Fruit fly (Drosophila melanogaster) whole organism, embryonic: ENCODE measurements around the gene Nepl20.

Experiments
- Bteb2 ChIP-seq: fragments of 200-800 bp; sonication (Bioruptor generic); optimal IDR thresholded peaks from 2 replicates; lab custom pipeline; 2016; ENCODE audit warnings: missing biosample characterization, missing genetic modification characterization
- CG10274 ChIP-seq: fragments of 200-800 bp; sonication (Bioruptor generic); optimal IDR thresholded peaks from 3 replicates; lab custom pipeline; 2017; ENCODE audit warnings: missing biosample characterization, mild to moderate bottlenecking, missing genetic modification characterization
- CG12155 ChIP-seq: fragments of 200-800 bp; sonication (Bioruptor generic); optimal IDR thresholded peaks from 3 replicates; lab custom pipeline; 2016; ENCODE audit warnings: missing biosample characterization, missing genetic modification characterization
- CG12769 ChIP-seq: fragments of 200-800 bp; sonication (Bioruptor generic); optimal IDR thresholded peaks from 2 replicates; lab custom pipeline; 2019; ENCODE audit warnings: missing biosample characterization, mild to moderate bottlenecking, missing genetic modification characterization, moderate library complexity
- CG13296 ChIP-seq: fragments of 200-800 bp; sonication (Bioruptor generic); optimal IDR thresholded peaks from 3 replicates; lab custom pipeline; 2018; ENCODE audit warnings: missing biosample characterization, mild to moderate bottlenecking, missing genetic modification characterization
- CG14667 ChIP-seq: fragments of 200-800 bp; sonication (Bioruptor generic); IDR thresholded peaks from 2 replicates; pipeline ENCODE4 v1.3.6; 2022; ENCODE audit warnings: missing biosample characterization, missing genetic modification characterization
- CG15269 ChIP-seq: fragments of 200-800 bp; sonication (Bioruptor generic); optimal IDR thresholded peaks from 2 replicates; lab custom pipeline; 2018; ENCODE audit warnings: missing biosample characterization, mild to moderate bottlenecking, missing genetic modification characterization, moderate library complexity
- CG16813 ChIP-seq: fragments of 200-800 bp; sonication (Bioruptor generic); IDR thresholded peaks from 3 replicates; pipeline ENCODE4 v1.3.6; 2022; ENCODE audit warnings: missing biosample characterization, missing genetic modification characterization; ENCODE audit not compliant: partially characterized antibody
- CG16815 ChIP-seq: fragments of 200-800 bp; sonication (Bioruptor generic); optimal IDR thresholded peaks from 3 replicates; lab custom pipeline; 2017; ENCODE audit warnings: missing biosample characterization, mild to moderate bottlenecking, missing genetic modification characterization
- CG17912 ChIP-seq: fragments of 200-800 bp; sonication (Bioruptor generic); optimal IDR thresholded peaks from 2 replicates; lab custom pipeline; 2018; ENCODE audit warnings: missing biosample characterization, mild to moderate bottlenecking, missing genetic modification characterization
- CG18262 ChIP-seq: fragments of 200-800 bp; optimal IDR thresholded peaks from 3 replicates; lab custom pipeline; 2019; ENCODE audit warnings: missing biosample characterization, mild to moderate bottlenecking, missing genetic modification characterization, moderate library complexity
- CG4617 ChIP-seq: fragments of 200-800 bp; sonication (Bioruptor generic); optimal IDR thresholded peaks from 3 replicates; lab custom pipeline; 2016; ENCODE audit warnings: missing biosample characterization, missing genetic modification characterization, borderline replicate concordance
- CG4707 ChIP-seq: fragments of 200-800 bp; sonication (Bioruptor generic); optimal IDR thresholded peaks from 2 replicates; lab custom pipeline; 2018; ENCODE audit warnings: missing biosample characterization, mild to moderate bottlenecking, missing genetic modification characterization, moderate library complexity
- CG6791 ChIP-seq: fragments of 200-800 bp; sonication (Bioruptor generic); IDR thresholded peaks from 3 replicates; pipeline ENCODE4 v1.3.6; 2022; ENCODE audit warnings: missing biosample characterization, missing genetic modification characterization; ENCODE audit not compliant: partially characterized antibody
- CG7928 ChIP-seq: fragments of 200-800 bp; sonication (Bioruptor generic); optimal IDR thresholded peaks from 2 replicates; lab custom pipeline; 2017; ENCODE audit warnings: missing biosample characterization, mild to moderate bottlenecking, missing genetic modification characterization
- CG9727 ChIP-seq: fragments of 200-800 bp; sonication (Bioruptor generic); optimal IDR thresholded peaks from 3 replicates; lab custom pipeline; 2017; ENCODE audit warnings: missing biosample characterization, mild to moderate bottlenecking, missing genetic modification characterization
- D ChIP-seq, 2 experiments: fragments of 200-800 bp in 1 of 2; fragments of >200 bp in 1 of 2; sonication (Bioruptor generic) in 1 of 2; optimal IDR thresholded peaks; 2 replicates in 1 of 2; 3 replicates in 1 of 2; lab custom pipeline; 2017; ENCODE audit warnings: mild to moderate bottlenecking in 1 of 2, missing biosample characterization in 1 of 2, missing genetic modification characterization in 1 of 2, missing genetic modification reagents in 1 of 2
- Dfd ChIP-seq, 2 experiments: fragments of >200 bp; optimal IDR thresholded peaks; 2 replicates each; lab custom pipeline; 2017; ENCODE audit warnings: missing biosample characterization in 2 of 2, missing genetic modification characterization in 2 of 2
- Gug ChIP-seq: fragments of 200-800 bp; sonication (Bioruptor generic); IDR thresholded peaks from 4 replicates; pipeline ENCODE4 v1.3.6; 2022; ENCODE audit warnings: missing biosample characterization, missing genetic modification characterization
- HLH4C ChIP-seq: fragments of 200-800 bp; sonication (Bioruptor generic); IDR thresholded peaks from 3 replicates; pipeline ENCODE4 v1.3.6; 2022; ENCODE audit warnings: missing biosample characterization, missing genetic modification characterization; ENCODE audit not compliant: partially characterized antibody
- Hand ChIP-seq: fragments of 200-800 bp; sonication (Bioruptor generic); optimal IDR thresholded peaks from 2 replicates; lab custom pipeline; 2017; ENCODE audit warnings: mild to moderate bottlenecking, missing biosample characterization, missing genetic modification reagents, missing genetic modification characterization
- Hmr ChIP-seq: fragments of 200-800 bp; sonication (Bioruptor generic); optimal IDR thresholded peaks from 3 replicates; lab custom pipeline; 2017; ENCODE audit warnings: mild to moderate bottlenecking, missing biosample characterization, missing genetic modification reagents, missing genetic modification characterization
- Kr ChIP-seq: fragments of 200-800 bp; sonication (Bioruptor generic); optimal IDR thresholded peaks from 2 replicates; lab custom pipeline; 2017; ENCODE audit warnings: missing biosample characterization, mild to moderate bottlenecking, missing genetic modification characterization
- MBD-R2 ChIP-seq: fragments of 200-800 bp; sonication (Bioruptor generic); IDR thresholded peaks from 2 replicates; pipeline ENCODE4 v1.3.6; 2022; ENCODE audit warnings: missing biosample characterization, missing genetic modification characterization
- NC2α ChIP-seq: fragments of 200-800 bp; sonication (Bioruptor generic); optimal IDR thresholded peaks from 2 replicates; lab custom pipeline; 2016; ENCODE audit warnings: missing biosample characterization, missing genetic modification characterization
- Nf-YB ChIP-seq: fragments of 200-800 bp; sonication (Bioruptor generic); optimal IDR thresholded peaks from 3 replicates; lab custom pipeline; 2019; ENCODE audit warnings: missing biosample characterization, mild to moderate bottlenecking, missing genetic modification characterization, moderate library complexity
- NfI ChIP-seq: fragments of 200-800 bp; sonication (Bioruptor generic); optimal IDR thresholded peaks from 3 replicates; lab custom pipeline; 2018; ENCODE audit warnings: missing biosample characterization, mild to moderate bottlenecking, missing genetic modification characterization, moderate library complexity
- Oaz ChIP-seq: fragments of 200-800 bp; sonication (Bioruptor generic); IDR thresholded peaks from 2 replicates; pipeline ENCODE4 v1.3.6; 2022; ENCODE audit warnings: missing biosample characterization, missing genetic modification characterization
- Opbp ChIP-seq: fragments of 200-800 bp; sonication (Bioruptor generic); IDR thresholded peaks from 3 replicates; pipeline ENCODE4 v1.3.6; 2022; ENCODE audit warnings: missing biosample characterization, missing genetic modification characterization; ENCODE audit not compliant: partially characterized antibody
- Ravus ChIP-seq: fragments of 200-800 bp; sonication (Bioruptor generic); IDR thresholded peaks from 2 replicates; pipeline ENCODE4 v1.3.6; 2022; ENCODE audit warnings: missing biosample characterization, missing genetic modification characterization
- Sox102F ChIP-seq: fragments of 200-800 bp; sonication (Bioruptor generic); optimal IDR thresholded peaks from 2 replicates; lab custom pipeline; 2018; ENCODE audit warnings: missing biosample characterization, mild to moderate bottlenecking, missing genetic modification characterization, moderate library complexity
- Sry-β ChIP-seq: fragments of 200-800 bp; sonication (Bioruptor generic); optimal IDR thresholded peaks from 2 replicates; lab custom pipeline; 2018; ENCODE audit warnings: missing biosample characterization, mild to moderate bottlenecking, missing genetic modification characterization, moderate library complexity
- Ssrp ChIP-seq: fragments of 200-800 bp; sonication (Bioruptor generic); optimal IDR thresholded peaks from 2 replicates; lab custom pipeline; 2018; ENCODE audit warnings: missing biosample characterization, mild to moderate bottlenecking, missing genetic modification characterization, moderate library complexity
- ap ChIP-seq: fragments of 200-800 bp; sonication (Bioruptor generic); IDR thresholded peaks from 2 replicates; pipeline ENCODE4 v1.3.6; 2022; ENCODE audit warnings: missing biosample characterization, missing genetic modification characterization
- az2 ChIP-seq: fragments of 200-800 bp; sonication (Bioruptor generic); optimal IDR thresholded peaks from 3 replicates; lab custom pipeline; 2016; ENCODE audit warnings: missing biosample characterization, missing genetic modification characterization
- ci ChIP-seq: fragments of 200-800 bp; sonication (Bioruptor generic); IDR thresholded peaks from 3 replicates; pipeline ENCODE4 v1.3.6; 2022; ENCODE audit warnings: missing biosample characterization, missing genetic modification characterization
- corto ChIP-seq: fragments of 200-800 bp; sonication (Bioruptor generic); optimal IDR thresholded peaks from 2 replicates; lab custom pipeline; 2016; ENCODE audit warnings: missing biosample characterization, mild to moderate bottlenecking, missing genetic modification characterization, moderate library complexity
- crp ChIP-seq, 2 experiments: fragments of 200-800 bp; sonication (Bioruptor generic); optimal IDR thresholded peaks; 2 replicates in 1 of 2; 3 replicates in 1 of 2; lab custom pipeline; 2017; ENCODE audit warnings: missing biosample characterization in 2 of 2, missing genetic modification characterization in 2 of 2, mild to moderate bottlenecking in 1 of 2, moderate library complexity in 1 of 2
- eve ChIP-seq, 2 experiments: fragments of >200 bp; optimal IDR thresholded peaks; 2 replicates each; lab custom pipeline; 2017; ENCODE audit warnings: missing biosample characterization in 2 of 2, missing genetic modification characterization in 2 of 2
- kni ChIP-seq: fragments of 200-800 bp; sonication (Bioruptor generic); optimal IDR thresholded peaks from 3 replicates; lab custom pipeline; 2017; ENCODE audit warnings: mild to moderate bottlenecking, missing biosample characterization, missing genetic modification reagents, missing genetic modification characterization
- lola ChIP-seq, 3 experiments: fragments of >200 bp in 2 of 3; fragments of 200-800 bp in 1 of 3; sonication (Bioruptor generic) in 1 of 3; optimal IDR thresholded peaks; 2 replicates each; lab custom pipeline; 2017 to 2019; ENCODE audit warnings: missing biosample characterization in 3 of 3, missing genetic modification characterization in 3 of 3, mild to moderate bottlenecking in 1 of 3, moderate library complexity in 1 of 3
- lov ChIP-seq, 2 experiments: fragments of 200-800 bp in 1 of 2; fragments of >200 bp in 1 of 2; sonication (Bioruptor generic) in 1 of 2; IDR thresholded peaks in 1 of 2; optimal IDR thresholded peaks in 1 of 2; 2 replicates in 1 of 2; 3 replicates in 1 of 2; pipeline versions ENCODE4 v1.3.6 to Lab custom; 2017 to 2022; ENCODE audit warnings: missing biosample characterization in 1 of 2, missing genetic modification characterization in 1 of 2
- nmo ChIP-seq: fragments of 200-800 bp; sonication (Bioruptor generic); optimal IDR thresholded peaks from 2 replicates; lab custom pipeline; 2018; ENCODE audit warnings: missing biosample characterization, mild to moderate bottlenecking, missing genetic modification characterization, moderate library complexity
- otp ChIP-seq: fragments of 200-800 bp; sonication (Bioruptor generic); IDR thresholded peaks from 3 replicates; pipeline ENCODE4, ENCODE4 v1.3.6; 2022; ENCODE audit warnings: missing biosample characterization, missing genetic modification characterization
- sisA ChIP-seq: fragments of 200-800 bp; sonication (Bioruptor generic); IDR thresholded peaks from 2 replicates; pipeline ENCODE4 v1.3.6; 2022; ENCODE audit warnings: missing biosample characterization, missing genetic modification characterization
- twi ChIP-seq: fragments of 200-800 bp; optimal IDR thresholded peaks from 2 replicates; lab custom pipeline; 2019; ENCODE audit warnings: missing biosample characterization, mild to moderate bottlenecking, missing genetic modification characterization, moderate library complexity
- yki ChIP-seq: fragments of >200 bp; optimal IDR thresholded peaks from 3 replicates; lab custom pipeline; 2018

Gene Nepl20

DNA sequence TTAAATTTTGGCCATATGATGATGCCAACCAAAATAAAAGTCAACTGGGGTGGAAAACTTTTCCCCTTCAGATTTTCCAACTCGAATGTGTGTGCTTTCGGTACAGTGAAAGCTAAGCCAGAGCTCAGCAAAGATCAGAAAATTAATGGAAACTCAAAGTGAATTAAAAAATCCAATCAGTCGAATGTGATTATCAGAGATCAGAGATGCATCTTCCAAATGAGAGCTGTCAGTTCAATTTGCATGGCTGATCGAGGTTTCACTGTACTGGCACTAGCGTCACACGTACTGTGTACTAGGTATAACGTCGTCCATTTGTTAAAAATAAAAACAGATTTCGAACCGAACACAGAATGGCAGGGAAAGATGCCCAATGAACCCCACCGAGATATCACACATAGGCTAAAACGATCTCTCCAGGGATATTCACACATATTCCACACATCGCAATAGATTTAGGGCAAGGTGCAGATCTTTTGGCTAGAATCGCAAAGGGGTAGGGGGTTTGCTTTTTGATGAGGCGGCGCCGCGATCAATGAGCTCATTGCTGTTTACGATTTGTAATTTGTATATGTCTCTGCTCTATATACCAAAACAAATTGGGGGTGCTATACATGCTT, 24.3 kb downstream of the Nepl20 start (continued):
- peak; percentile 93 for TF ChIP-seq CG12769 (tag; lab: Kevin White, UChicago)
- TF ChIP-seq HLH4C (GFP tag; lab: Robert Waterston, UW): no peak
- no peak for TF ChIP-seq lov (optimal IDR thresholded peaks at IDR 0.05; lab: Kevin White, UChicago)
- TF ChIP-seq lov (GFP tag; IDR thresholded peaks at IDR 0.05; lab: Robert Waterston, UW): no peak; the same call in 2 of the 3 replicates
- no peak for TF ChIP-seq Kr (GFP tag; lab: Kevin White, UChicago)
- peak; percentile 40 for TF ChIP-seq CG16815 (GFP tag; lab: Kevin White, UChicago)
- peak; percentile 67 for TF ChIP-seq Hmr
- no peak for TF ChIP-seq CG7928 (GFP tag; lab: Kevin White, UChicago)
- TF ChIP-seq sisA (GFP tag; lab: Robert Waterston, UW): peak; percentile 78
- TF ChIP-seq CG10274 (GFP tag; lab: Kevin White, UChicago): peak; percentile 33
- peak; percentile 58; the same call in 1 of the 2 replicates for TF ChIP-seq Ravus
- peak; percentile 70; the same call in 1 of the 2 replicates for TF ChIP-seq MBD-R2 (GFP tag; lab: Robert Waterston, UW)
- TF ChIP-seq kni (GFP tag; lab: Kevin White, UChicago): no peak
- TF ChIP-seq Hand (GFP tag; lab: Kevin White, UChicago): peak; percentile 17
- TF ChIP-seq az2 (GFP tag; lab: Kevin White, UChicago): peak; percentile 73
- peak; percentile 33 for TF ChIP-seq CG4707 (GFP tag; lab: Kevin White, UChicago)
- no peak for TF ChIP-seq crp (GFP tag; optimal IDR thresholded peaks at IDR 0.05; lab: Kevin White, UChicago)
- TF ChIP-seq CG9727: peak; percentile 47
- no peak for TF ChIP-seq CG6791 (GFP tag; lab: Robert Waterston, UW)
- TF ChIP-seq Ssrp (tag; lab: Kevin White, UChicago): peak; percentile 61
- TF ChIP-seq CG18262 (tag; lab: Kevin White, UChicago): peak; percentile 61
- peak; percentile 81 for TF ChIP-seq CG14667 (GFP tag; lab: Robert Waterston, UW)
- no peak for TF ChIP-seq yki (lab: Kevin White, UChicago)
- TF ChIP-seq CG4617: peak; percentile 48
- TF ChIP-seq Bteb2 (GFP tag; lab: Kevin White, UChicago): peak; percentile 81
- peak; percentile 70 for TF ChIP-seq Oaz (GFP tag; lab: Robert Waterston, UW)
- TF ChIP-seq eve (GFP tag; optimal IDR thresholded peaks at IDR 0.05; lab: Kevin White, UChicago): no peak
- peak; percentile 86 for TF ChIP-seq Gug
- TF ChIP-seq Opbp: no peak
- TF ChIP-seq NfI (GFP tag; lab: Kevin White, UChicago): peak; percentile 85
- TF ChIP-seq D (optimal IDR thresholded peaks at IDR 0.05; lab: Kevin White, UChicago): no peak
- peak; percentile 21 for TF ChIP-seq D (GFP tag; optimal IDR thresholded peaks at IDR 0.05; lab: Kevin White, UChicago)
- no peak for TF ChIP-seq CG17912 (GFP tag; lab: Kevin White, UChicago)
- TF ChIP-seq corto (GFP tag; lab: Kevin White, UChicago): no peak
- TF ChIP-seq CG13296 (GFP tag; lab: Kevin White, UChicago): no peak
- TF ChIP-seq CG15269 (tag; lab: Kevin White, UChicago): peak; percentile 84
- peak; percentile 59 for TF ChIP-seq ap (GFP tag; lab: Robert Waterston, UW)
- TF ChIP-seq otp: peak; percentile 70; the same call in 2 of the 3 replicates
- no peak for TF ChIP-seq Sry-β
- TF ChIP-seq Sox102F: peak; percentile 82
- TF ChIP-seq lola (GFP tag; optimal IDR thresholded peaks at IDR 0.05; lab: Kevin White, UChicago): peak in 1 of 3 experiments; percentile 4
- peak; percentile 43 for TF ChIP-seq twi (tag; lab: Kevin White, UChicago)
- TF ChIP-seq nmo (GFP tag; lab: Kevin White, UChicago): peak; percentile 73
- peak; percentile 76 for TF ChIP-seq CG12155 (GFP tag; lab: Kevin White, UChicago)
- peak; percentile 22 for TF ChIP-seq NC2α
- TF ChIP-seq Nf-YB (GFP tag; lab: Kevin White, UChicago): peak; percentile 18
- TF ChIP-seq CG16813: no peak
- peak; percentile 87 for TF ChIP-seq ci
- TF ChIP-seq Dfd (GFP tag; optimal IDR thresholded peaks at IDR 0.05; lab: Kevin White, UChicago): no peak
